Worm (Caenorhabditis elegans) whole organism, dauer: Measurements from ENCODE around the gene srv-17.

Experiments
- unc-62 ChIP-seq: sonication (generic microtip); optimal IDR thresholded peaks from 2 replicates; lab custom pipeline; 2017; ENCODE audit warnings: missing biosample characterization, missing genetic modification reagents, missing genetic modification characterization

Gene srv-17

DNA sequence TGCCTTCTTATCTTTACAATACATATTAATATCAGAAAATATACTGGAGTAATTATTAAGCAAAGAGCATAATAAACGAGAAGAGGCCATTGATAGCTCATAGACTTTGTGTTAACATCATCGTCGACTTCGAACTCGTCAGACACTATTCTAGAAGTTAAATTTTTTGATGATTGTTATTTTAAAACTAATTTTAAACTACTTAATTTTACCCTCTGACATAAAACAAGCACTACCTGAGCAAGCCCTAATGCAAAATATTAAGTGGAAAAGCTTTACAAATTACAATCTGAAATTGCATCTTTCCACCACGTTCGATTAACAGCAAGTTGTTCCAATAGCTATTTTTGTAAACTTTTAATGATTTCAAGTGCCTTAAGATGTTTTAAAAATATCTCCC, at the start of gene srv-17:
TSS of gene srv-17 (minus strand) at position 101 of the 400 bp plus-strand sequence.
- TF ChIP-seq unc-62: no peak

DNA sequence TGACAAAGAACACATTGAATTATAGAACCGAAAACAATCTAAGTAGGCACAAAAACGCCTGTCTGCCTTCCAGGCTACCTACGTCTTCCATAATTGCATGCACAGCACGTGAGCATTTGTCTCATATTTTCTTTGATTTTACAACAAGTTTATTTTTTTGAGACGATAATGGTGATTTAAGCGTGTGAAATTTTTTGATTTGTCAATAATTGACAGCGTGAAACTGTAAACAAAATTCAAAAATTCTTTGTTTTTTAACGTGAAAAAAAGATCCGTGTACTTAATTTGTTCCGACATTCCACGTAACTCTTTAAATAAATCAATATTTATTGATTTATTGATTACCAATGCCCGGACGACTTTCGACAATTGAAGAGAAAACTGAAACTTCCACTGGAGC, 47.1 kb upstream of the srv-17 start, which contains the start of gene dhhc-13:
TSS of gene dhhc-13 (plus strand) at position 301 of the 400 bp plus-strand sequence.
- no peak for TF ChIP-seq unc-62

DNA sequence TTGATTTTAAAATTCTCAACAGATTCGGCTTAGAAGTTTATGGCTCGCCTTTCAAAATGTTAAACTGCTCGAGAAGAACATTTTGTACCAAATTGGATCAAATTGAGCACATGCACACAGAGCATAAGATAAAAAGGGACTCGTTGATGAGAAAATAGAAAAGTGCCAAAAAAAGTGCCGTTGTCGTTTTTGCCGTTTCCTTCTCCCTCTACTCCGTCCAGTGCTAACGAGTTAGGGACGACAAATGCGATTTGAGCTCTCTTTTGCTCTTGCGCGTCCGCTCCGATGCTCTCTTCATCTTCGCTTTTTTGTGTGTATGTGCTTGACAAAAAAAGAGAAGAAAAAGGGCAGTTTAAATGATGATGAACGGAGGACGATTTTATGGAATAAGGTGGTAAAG, 45.2 kb upstream of the srv-17 start:
- TF ChIP-seq unc-62: no peak

DNA sequence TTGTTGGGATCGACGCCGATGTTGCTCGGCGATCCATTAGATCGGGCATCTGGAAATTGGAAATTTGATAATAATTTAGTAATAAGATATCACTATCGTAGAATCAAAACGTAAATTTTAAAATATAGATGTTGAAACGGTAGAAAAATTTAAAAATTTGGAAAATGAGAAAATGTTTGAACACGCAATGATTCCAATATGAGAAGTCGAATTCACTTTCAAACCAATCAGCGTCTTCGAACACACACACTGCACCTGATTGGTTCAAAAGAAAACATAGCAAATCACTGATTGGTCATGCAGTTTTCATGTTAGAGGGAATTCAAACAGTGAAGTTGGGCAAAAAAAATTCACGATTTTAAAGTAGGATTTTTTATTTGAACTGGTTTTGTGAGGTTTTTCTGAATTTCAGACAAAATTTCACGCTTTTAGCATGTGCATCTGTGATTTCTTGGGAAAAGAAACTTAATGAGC, 33.4 kb upstream of the srv-17 start, which contains the start of gene H04M03.12:
TSS of gene H04M03.12 (minus strand) at position 51 of the 474 bp plus-strand sequence.
- TF ChIP-seq unc-62: no peak

DNA sequence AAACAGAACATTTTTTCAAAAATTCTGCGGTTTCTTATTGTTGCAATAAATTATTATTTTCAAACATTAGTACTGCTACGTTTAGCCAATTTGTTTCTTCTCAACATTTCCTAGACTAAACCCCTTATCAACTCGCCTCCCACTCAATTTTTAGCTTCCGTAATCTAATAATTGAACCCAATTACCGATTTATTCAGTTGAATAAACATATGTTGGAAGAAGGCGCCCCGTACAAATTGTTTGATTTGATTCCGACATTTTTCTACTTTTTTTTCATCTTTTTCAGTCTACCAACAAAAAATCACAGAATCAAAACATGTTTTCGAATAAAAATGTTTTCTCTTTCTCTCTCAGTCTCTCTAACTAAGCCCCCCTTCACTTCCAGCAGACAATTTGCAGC, 32.8 kb upstream of the srv-17 start:
- TF ChIP-seq unc-62: no peak

DNA sequence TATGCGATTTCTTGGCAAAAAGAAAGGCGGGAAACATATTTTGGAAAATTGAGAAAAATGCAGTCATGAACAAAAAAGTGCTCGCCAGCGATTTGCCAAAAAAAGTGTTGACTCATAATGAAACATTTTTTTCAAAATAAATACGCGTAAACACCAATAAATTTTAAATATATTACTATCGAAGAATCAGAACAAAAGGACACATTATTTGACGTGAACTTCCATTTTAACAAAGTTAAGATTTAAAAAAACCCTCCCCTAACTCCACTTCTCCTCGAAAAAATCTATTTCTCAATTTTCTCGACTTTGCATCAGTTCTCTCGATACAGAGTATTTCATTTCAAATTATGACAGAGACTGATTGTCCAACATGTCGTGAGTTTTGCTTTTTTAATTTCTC, 26.4 kb upstream of the srv-17 start, which contains the start of gene pck-3:
TSS of gene pck-3 (plus strand) at position 301 of the 400 bp plus-strand sequence.
- no peak for TF ChIP-seq unc-62

DNA sequence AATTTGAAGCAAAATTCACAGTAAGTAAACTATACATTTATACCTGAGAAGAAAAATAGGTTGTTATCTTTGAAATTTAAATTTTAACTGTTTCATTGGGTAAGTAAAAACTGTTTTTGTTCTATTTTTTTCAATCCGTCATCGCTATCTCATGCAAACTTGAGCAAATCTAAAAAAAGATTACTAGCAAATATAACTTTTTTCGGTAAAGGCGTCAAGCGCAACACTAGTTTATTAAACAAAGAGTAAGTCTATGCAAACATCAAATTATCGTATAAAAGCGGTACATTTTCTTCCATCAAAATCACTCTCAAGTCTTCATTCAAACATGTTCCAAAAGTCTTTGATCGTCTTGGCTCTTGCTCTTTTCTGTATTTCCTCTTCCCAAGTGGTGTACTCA, 25.2 kb upstream of the srv-17 start, which contains the start of gene nspb-6:
TSS of gene nspb-6 (plus strand) at position 301 of the 400 bp plus-strand sequence.
- no peak for TF ChIP-seq unc-62

DNA sequence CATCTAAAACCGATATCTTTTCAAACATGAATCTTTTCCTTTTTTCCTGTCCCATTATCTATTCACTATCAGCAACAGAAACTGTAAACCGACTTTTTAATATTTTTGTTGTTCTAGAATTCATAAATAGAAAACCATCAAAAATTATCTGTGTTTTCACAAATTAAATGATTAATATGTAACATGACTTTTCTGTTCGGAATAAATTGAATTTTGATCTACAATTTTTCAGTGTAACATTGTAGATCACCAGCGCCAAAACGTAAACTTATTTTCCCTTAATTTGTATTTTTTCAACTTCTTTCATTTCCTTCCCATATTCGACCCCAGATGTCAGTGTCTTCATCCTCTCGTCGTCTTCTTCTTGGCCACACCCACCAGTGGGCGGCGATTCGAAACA, 21.3 kb upstream of the srv-17 start, which contains the start of gene H04M03.3:
TSS of gene H04M03.3 (plus strand) at position 301 of the 400 bp plus-strand sequence.
- TF ChIP-seq unc-62: no peak

DNA sequence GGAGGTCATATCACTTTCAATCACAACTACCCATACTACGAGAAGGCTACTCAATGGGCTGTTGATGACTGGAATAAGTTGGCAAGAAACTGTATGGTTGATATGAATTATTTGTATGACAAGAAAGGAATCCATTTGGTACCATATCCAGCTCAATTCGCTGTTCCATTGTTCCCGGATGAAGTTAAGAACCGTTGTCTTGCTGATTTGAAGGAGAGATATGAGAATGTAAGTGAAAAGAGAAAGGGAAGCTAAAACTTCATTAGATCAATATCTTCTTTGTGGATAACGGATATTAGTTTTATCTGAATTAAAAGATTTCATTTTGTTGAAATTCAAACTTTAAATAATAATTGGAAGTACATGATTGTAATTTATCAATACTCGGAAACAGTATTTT, 16.6 kb upstream of the srv-17 start:
- no peak for TF ChIP-seq unc-62

DNA sequence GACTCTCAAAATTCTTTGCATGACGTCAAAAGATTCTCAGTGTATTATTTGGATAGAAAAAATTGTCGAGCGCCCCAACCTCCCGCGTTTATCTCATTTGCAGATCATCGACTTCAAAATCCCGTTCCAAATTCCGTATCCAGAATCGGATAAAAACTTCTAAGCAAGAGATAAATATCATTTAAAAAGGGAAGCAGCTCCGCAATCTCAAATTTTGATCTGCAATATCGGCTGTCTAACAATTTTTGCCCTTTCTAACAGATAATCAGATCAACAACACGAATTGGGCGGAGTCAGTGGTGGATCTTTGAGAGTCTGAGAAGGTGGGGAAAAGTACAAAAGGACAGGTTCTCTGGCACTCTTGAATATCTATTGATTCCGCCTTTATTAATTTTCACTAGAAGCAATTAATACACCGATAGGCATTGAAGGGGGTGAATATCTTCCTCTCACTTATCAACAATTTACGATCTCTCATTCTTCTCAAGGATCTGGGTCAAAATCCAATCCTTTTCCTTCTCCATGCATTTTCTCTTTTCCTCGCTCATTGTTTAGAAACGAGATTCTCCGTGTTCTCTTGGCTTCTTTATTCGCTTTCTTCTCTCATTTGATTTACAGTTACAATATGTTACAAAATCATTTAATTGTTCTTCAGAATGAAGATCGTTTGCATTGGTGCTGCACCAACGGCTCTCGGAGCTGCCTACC, 15.4 kb upstream of the srv-17 start, which contains the start of gene glf-1:
TSS of gene glf-1 (plus strand) at position 656 of the 708 bp plus-strand sequence.
- TF ChIP-seq unc-62: no peak

DNA sequence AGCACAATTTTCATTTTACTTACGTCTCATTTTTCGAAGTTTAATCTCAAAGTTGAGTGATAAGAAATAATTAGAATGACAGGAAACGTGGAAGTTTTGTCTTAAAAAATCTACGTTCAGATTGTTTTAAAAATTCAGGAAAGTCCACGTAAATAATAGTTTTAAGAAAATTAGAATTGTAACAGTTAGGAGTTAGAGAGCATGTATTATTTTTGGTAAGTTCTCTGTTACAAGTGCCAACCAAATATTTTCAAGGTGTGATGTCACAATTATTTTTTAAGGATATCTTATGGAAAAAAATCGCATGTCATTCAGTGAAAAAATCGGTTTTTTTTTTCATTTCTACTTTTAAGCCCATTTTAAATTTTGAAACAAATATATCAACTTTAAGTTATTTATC, 14.5 kb upstream of the srv-17 start, which contains the start of gene H04M03.11:
TSS of gene H04M03.11 (minus strand) at position 101 of the 400 bp plus-strand sequence.
- no peak for TF ChIP-seq unc-62

DNA sequence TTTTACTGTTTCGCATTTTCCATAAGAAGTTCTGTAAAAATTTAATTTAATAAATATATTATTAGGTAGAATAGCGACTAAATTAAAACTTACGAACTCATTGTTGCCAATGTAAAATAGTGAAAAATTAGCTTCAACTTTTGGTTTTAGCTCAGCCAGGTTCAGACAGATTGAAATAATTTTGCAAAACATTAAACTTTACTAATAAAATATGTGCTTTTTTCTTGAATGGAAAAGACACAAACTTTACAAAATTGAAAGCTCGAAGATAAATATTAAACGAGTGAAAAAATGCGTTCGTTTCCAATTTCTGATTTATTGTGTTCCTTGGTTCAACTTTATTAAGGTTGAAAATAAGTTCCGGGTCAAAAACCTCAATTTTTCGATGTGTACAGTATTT, 9.9 kb upstream of the srv-17 start, which contains the start of gene srv-22:
TSS of gene srv-22 (minus strand) at position 101 of the 400 bp plus-strand sequence.
- TF ChIP-seq unc-62: no peak

DNA sequence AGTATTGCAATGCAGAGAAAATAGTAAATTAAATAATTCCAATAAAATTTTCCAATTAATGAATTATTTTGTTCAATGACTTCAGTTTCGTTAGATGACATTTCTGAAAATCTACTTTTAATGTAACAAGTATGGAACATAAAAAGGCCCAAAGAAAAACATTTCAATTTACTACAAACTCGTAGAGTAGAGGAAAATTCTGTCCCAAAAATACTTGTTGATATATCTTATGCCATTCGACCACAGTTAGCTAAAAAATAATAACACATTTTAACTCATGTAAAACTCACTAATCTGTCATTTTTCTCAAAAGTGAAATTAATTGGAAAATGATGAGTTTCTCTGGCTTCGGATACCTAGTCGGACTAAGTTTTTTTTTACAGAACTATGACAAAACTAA, 7.3 kb upstream of the srv-17 start, which contains the start of gene srv-21:
TSS of gene srv-21 (minus strand) at position 101 of the 400 bp plus-strand sequence.
- TF ChIP-seq unc-62: no peak

DNA sequence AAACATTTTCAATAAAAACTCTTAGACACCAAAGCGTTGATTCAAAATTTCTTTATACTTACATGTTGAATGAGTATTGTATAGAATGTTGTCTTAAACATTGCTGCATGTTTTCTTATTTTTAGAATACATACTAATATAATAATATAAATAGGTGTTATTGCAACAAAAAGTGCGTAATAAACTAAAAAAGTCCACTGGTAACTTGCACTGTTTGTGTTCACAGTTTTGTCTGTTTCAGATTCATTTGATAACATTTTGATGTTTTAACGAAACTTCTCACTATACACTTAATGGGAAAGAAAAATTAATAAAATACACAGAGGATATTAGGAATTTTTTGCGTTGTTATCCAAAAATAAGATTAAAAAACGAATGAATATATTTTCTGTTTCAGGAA, 3.9 kb upstream of the srv-17 start, which contains the start of gene srv-19:
TSS of gene srv-19 (minus strand) at position 101 of the 400 bp plus-strand sequence.
- no peak for TF ChIP-seq unc-62

DNA sequence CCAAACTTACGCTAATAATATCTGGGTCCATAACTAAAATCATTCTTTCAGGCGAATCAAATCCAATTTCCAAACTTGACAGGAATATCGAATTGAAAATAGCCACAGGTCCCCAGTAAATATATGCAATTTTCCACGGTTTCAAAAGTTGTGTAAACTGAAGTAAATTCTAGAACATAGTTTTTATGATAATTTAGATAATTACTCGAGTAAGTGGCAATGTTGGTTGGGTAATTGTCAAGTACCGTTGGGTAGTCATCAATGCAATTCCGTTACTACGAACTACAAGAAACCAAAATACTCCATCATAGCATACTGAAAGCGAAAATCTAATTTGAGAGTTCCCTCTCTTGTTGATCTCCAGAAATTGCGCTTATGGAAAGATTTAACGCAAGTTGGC, 618 bp downstream of the srv-17 start:
- TF ChIP-seq unc-62: no peak

DNA sequence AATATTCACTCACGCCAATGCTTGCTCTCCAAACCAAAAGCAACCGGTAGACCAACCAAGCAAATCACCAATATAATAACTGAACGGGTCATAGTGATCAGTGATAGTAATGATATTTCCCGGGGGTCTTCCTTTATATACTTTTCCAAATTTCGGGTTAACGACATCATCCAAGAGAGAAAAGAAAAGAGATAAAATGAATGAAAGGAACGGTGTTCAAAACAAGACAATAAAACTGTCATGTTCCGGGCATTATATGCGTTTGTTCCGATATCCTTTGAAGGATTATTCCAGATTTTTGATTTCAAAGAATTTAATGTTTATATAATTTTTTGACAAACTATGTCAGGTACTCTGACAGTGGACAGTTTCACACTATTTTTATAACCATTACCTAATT, 2.8 kb downstream of the srv-17 start, which contains the start of gene C06E7.88:
TSS of gene C06E7.88 (minus strand) at position 101 of the 400 bp plus-strand sequence.
- no peak for TF ChIP-seq unc-62

DNA sequence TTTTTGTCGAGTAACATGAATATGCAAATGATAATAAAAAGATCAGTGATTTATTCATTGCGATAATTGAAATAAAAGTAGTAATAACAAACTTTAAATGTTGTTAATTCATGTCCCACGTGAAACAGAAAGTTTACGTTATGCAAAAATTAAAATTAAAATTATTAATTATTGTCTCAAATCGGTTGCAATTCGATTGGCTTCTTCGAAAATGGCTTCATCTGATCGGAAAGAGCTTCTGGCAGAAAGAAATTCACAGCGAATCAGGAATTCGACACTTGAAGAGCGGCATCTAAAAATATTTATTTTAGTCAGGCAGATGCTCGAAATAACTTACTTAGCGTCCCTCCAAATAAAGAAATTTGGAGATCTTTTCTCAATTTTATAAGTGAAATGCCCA, 4.2 kb downstream of the srv-17 start, which contains the start of gene spe-27:
TSS of gene spe-27 (minus strand) at position 101 of the 400 bp plus-strand sequence.
- no peak for TF ChIP-seq unc-62
